Fruit fly (Drosophila melanogaster) whole organism: Measurements from ENCODE around the gene Acp29AB.

ENCODE experiments used
- CG8478 ChIP-seq: fragments of >200 bp; optimal IDR thresholded peaks from 2 replicates; lab custom pipeline; 2018; ENCODE audit warnings: inconsistent platforms
- EcR ChIP-seq, 2 experiments: fragments of >200 bp; optimal IDR thresholded peaks; 2 replicates each; lab custom pipeline; 2017; ENCODE audit warnings: missing biosample characterization in 2 of 2, missing genetic modification characterization in 2 of 2, missing genetic modification reagents in 2 of 2
- pan ChIP-seq: fragments of >200 bp; optimal IDR thresholded peaks from 2 replicates; lab custom pipeline; 2017
- psq ChIP-seq: fragments of >200 bp; optimal IDR thresholded peaks from 2 replicates; lab custom pipeline; 2017
- usp ChIP-seq: fragments of >200 bp; optimal IDR thresholded peaks from 2 replicates; lab custom pipeline; 2017; ENCODE audit warnings: missing biosample characterization, missing genetic modification characterization, mixed read lengths

DNA sequence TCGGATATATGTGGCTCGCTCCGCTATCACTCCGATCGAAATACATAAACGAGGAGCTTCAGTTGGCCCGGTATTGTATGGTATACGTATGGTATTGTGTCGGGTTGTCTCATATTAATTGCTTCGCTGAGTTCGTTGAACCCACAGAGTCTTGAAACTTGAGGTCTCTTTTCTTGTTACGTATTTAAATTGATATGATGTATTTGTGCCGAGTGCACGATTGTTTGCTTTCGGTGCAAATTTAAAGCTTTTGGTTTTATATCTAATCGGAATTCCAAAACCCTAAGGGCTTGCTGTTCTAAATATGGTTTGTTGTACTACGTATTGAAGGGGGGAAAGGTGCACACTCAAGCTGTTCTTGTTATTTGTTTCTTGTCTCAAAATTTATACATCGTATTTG is 32.2 kb upstream of the Acp29AB start:
- TF ChIP-seq CG8478, result no peak
- peak in 1 of 2 experiments; percentile 20 for TF ChIP-seq EcR (GFP tag; optimal IDR thresholded peaks at IDR 0.05; lab: Kevin White, UChicago)
- TF ChIP-seq psq (lab: Kevin White, UChicago), result no peak
- no peak for TF ChIP-seq usp (GFP tag; lab: Kevin White, UChicago)
- no peak for TF ChIP-seq pan (lab: Kevin White, UChicago)
